Fruit fly (Drosophila melanogaster) whole organism, embryonic: ENCODE results near the gene asun.

Source experiments
- Adf1 ChIP-seq: fragments of 200-800 bp; sonication (Bioruptor generic); IDR thresholded peaks from 2 replicates; pipeline ENCODE4 v1.3.6; 2022; ENCODE audit warnings: missing biosample characterization, missing genetic modification characterization
- Bdp1 ChIP-seq: fragments of 200-800 bp; sonication (Bioruptor generic); optimal IDR thresholded peaks from 3 replicates; lab custom pipeline; 2016; ENCODE audit warnings: missing biosample characterization, missing genetic modification characterization
- CG10267 ChIP-seq: fragments of 200-800 bp; sonication (Bioruptor generic); optimal IDR thresholded peaks from 2 replicates; lab custom pipeline; 2018; ENCODE audit warnings: missing biosample characterization, mild to moderate bottlenecking, missing genetic modification characterization, moderate library complexity
- CG10565 ChIP-seq: fragments of 200-800 bp; sonication (Bioruptor generic); optimal IDR thresholded peaks from 3 replicates; lab custom pipeline; 2016; ENCODE audit warnings: missing biosample characterization, mild to moderate bottlenecking, missing genetic modification characterization
- CG11247 ChIP-seq: fragments of 200-800 bp; sonication (Bioruptor generic); IDR thresholded peaks from 2 replicates; pipeline ENCODE4 v1.3.6; 2022; ENCODE audit warnings: missing biosample characterization, missing genetic modification characterization
- CG11504 ChIP-seq: fragments of 200-800 bp; sonication (Bioruptor generic); optimal IDR thresholded peaks from 3 replicates; lab custom pipeline; 2019; ENCODE audit warnings: missing biosample characterization, mild to moderate bottlenecking, missing genetic modification characterization, moderate library complexity
- CG12391 ChIP-seq: fragments of 200-800 bp; sonication (Bioruptor generic); optimal IDR thresholded peaks from 3 replicates; lab custom pipeline; 2018; ENCODE audit warnings: missing biosample characterization, mild to moderate bottlenecking, missing genetic modification characterization, moderate library complexity
- CG13287 ChIP-seq: fragments of 200-800 bp; sonication (Bioruptor generic); IDR thresholded peaks from 2 replicates; pipeline ENCODE4 v1.3.6; 2022; ENCODE audit warnings: missing biosample characterization, missing genetic modification characterization; ENCODE audit not compliant: partially characterized antibody
- CG16813 ChIP-seq: fragments of 200-800 bp; sonication (Bioruptor generic); IDR thresholded peaks from 3 replicates; pipeline ENCODE4 v1.3.6; 2022; ENCODE audit warnings: missing biosample characterization, missing genetic modification characterization; ENCODE audit not compliant: partially characterized antibody
- CG18262 ChIP-seq: fragments of 200-800 bp; optimal IDR thresholded peaks from 3 replicates; lab custom pipeline; 2019; ENCODE audit warnings: missing biosample characterization, mild to moderate bottlenecking, missing genetic modification characterization, moderate library complexity
- CG18619 ChIP-seq: fragments of 200-800 bp; sonication (Bioruptor generic); optimal IDR thresholded peaks from 3 replicates; lab custom pipeline; 2017; ENCODE audit warnings: missing biosample characterization, mild to moderate bottlenecking, missing genetic modification characterization
- CG2678 ChIP-seq: fragments of 200-800 bp; sonication (Bioruptor generic); optimal IDR thresholded peaks from 3 replicates; lab custom pipeline; 2019; ENCODE audit warnings: missing biosample characterization, mild to moderate bottlenecking, missing genetic modification characterization, moderate library complexity
- CG31388 ChIP-seq: fragments of 200-800 bp; sonication (Bioruptor generic); optimal IDR thresholded peaks from 2 replicates; lab custom pipeline; 2016; ENCODE audit warnings: missing biosample characterization, missing genetic modification characterization
- CG4282 ChIP-seq: fragments of 200-800 bp; sonication (Bioruptor generic); optimal IDR thresholded peaks from 2 replicates; lab custom pipeline; 2016; ENCODE audit warnings: missing biosample characterization, missing genetic modification characterization
- CG4617 ChIP-seq: fragments of 200-800 bp; sonication (Bioruptor generic); optimal IDR thresholded peaks from 3 replicates; lab custom pipeline; 2016; ENCODE audit warnings: missing biosample characterization, missing genetic modification characterization, borderline replicate concordance
- CG6813 ChIP-seq: fragments of 200-800 bp; sonication (Bioruptor generic); optimal IDR thresholded peaks from 2 replicates; lab custom pipeline; 2017; ENCODE audit warnings: missing biosample characterization, missing genetic modification characterization, mild to moderate bottlenecking, moderate library complexity, missing genetic modification reagents
- CG7928 ChIP-seq: fragments of 200-800 bp; sonication (Bioruptor generic); optimal IDR thresholded peaks from 2 replicates; lab custom pipeline; 2017; ENCODE audit warnings: missing biosample characterization, mild to moderate bottlenecking, missing genetic modification characterization
- CG9797 ChIP-seq: fragments of 200-800 bp; sonication (Bioruptor generic); optimal IDR thresholded peaks from 3 replicates; lab custom pipeline; 2018; ENCODE audit warnings: missing biosample characterization, mild to moderate bottlenecking, missing genetic modification characterization
- CG9876 ChIP-seq: fragments of 200-800 bp; sonication (Bioruptor generic); optimal IDR thresholded peaks from 2 replicates; lab custom pipeline; 2016; ENCODE audit warnings: missing biosample characterization, missing genetic modification characterization
- CG9932 ChIP-seq: fragments of 200-800 bp; sonication (Bioruptor generic); IDR thresholded peaks from 2 replicates; pipeline ENCODE4 v1.3.6; 2022; ENCODE audit warnings: missing biosample characterization, missing genetic modification characterization
- Dek ChIP-seq: fragments of 200-800 bp; sonication (Bioruptor generic); optimal IDR thresholded peaks from 3 replicates; lab custom pipeline; 2019; ENCODE audit warnings: missing biosample characterization, mild to moderate bottlenecking, missing genetic modification characterization, moderate library complexity
- Dp ChIP-seq: fragments of 200-800 bp; sonication (Bioruptor generic); optimal IDR thresholded peaks from 2 replicates; lab custom pipeline; 2018; ENCODE audit warnings: missing biosample characterization, mild to moderate bottlenecking, missing genetic modification characterization, moderate library complexity
- Fer3 ChIP-seq: fragments of 200-800 bp; sonication (Bioruptor generic); optimal IDR thresholded peaks from 2 replicates; lab custom pipeline; 2018; ENCODE audit warnings: missing biosample characterization, mild to moderate bottlenecking, missing genetic modification characterization, moderate library complexity
- Neu2 ChIP-seq: fragments of 200-800 bp; sonication (Bioruptor generic); optimal IDR thresholded peaks from 3 replicates; lab custom pipeline; 2016; ENCODE audit warnings: missing biosample characterization, missing genetic modification characterization, borderline replicate concordance
- Pdp1 ChIP-seq, 2 experiments: fragments of 200-800 bp; sonication (Bioruptor generic); optimal IDR thresholded peaks; 3 replicates each; lab custom pipeline; 2016; ENCODE audit warnings: missing biosample characterization in 2 of 2, missing genetic modification characterization in 2 of 2, mild to moderate bottlenecking in 1 of 2, moderate library complexity in 1 of 2
- Rx ChIP-seq: fragments of 200-800 bp; sonication (Bioruptor generic); IDR thresholded peaks from 2 replicates; pipeline ENCODE4 v1.3.6; 2022; ENCODE audit warnings: missing biosample characterization, missing genetic modification characterization
- btn ChIP-seq: fragments of 200-800 bp; sonication (Bioruptor generic); optimal IDR thresholded peaks from 2 replicates; lab custom pipeline; 2016; ENCODE audit warnings: missing biosample characterization, missing genetic modification characterization
- cad ChIP-seq: fragments of >200 bp; optimal IDR thresholded peaks from 2 replicates; lab custom pipeline; 2017; ENCODE audit warnings: missing biosample characterization, missing genetic modification characterization
- cg ChIP-seq: fragments of 200-800 bp; sonication (Bioruptor generic); optimal IDR thresholded peaks from 3 replicates; lab custom pipeline; 2019; ENCODE audit warnings: missing biosample characterization, mild to moderate bottlenecking, missing genetic modification characterization, moderate library complexity
- chn ChIP-seq: fragments of 200-800 bp; sonication (Bioruptor generic); optimal IDR thresholded peaks from 2 replicates; lab custom pipeline; 2016; ENCODE audit warnings: missing biosample characterization, missing genetic modification characterization
- corto ChIP-seq: fragments of 200-800 bp; sonication (Bioruptor generic); optimal IDR thresholded peaks from 2 replicates; lab custom pipeline; 2016; ENCODE audit warnings: missing biosample characterization, mild to moderate bottlenecking, missing genetic modification characterization, moderate library complexity
- dan ChIP-seq: fragments of 200-800 bp; sonication (Bioruptor generic); IDR thresholded peaks from 2 replicates; pipeline ENCODE4 v1.3.6; 2022; ENCODE audit warnings: missing biosample characterization, missing genetic modification characterization
- gfzf ChIP-seq: fragments of 200-800 bp; sonication (Bioruptor generic); optimal IDR thresholded peaks from 2 replicates; lab custom pipeline; 2016; ENCODE audit warnings: missing biosample characterization, mild to moderate bottlenecking, missing genetic modification characterization, moderate library complexity
- hb ChIP-seq: fragments of 200-800 bp; sonication (Bioruptor generic); IDR thresholded peaks from 3 replicates; pipeline ENCODE4 v1.3.6; 2022; ENCODE audit warnings: missing biosample characterization, missing genetic modification characterization; ENCODE audit not compliant: partially characterized antibody
- hbn ChIP-seq: fragments of 200-800 bp; sonication (Bioruptor generic); IDR thresholded peaks from 2 replicates; pipeline ENCODE4 v1.3.6; 2022; ENCODE audit warnings: missing biosample characterization, missing genetic modification characterization; ENCODE audit not compliant: partially characterized antibody
- knrl ChIP-seq: fragments of 200-800 bp; sonication (Bioruptor generic); IDR thresholded peaks from 3 replicates; pipeline ENCODE4 v1.3.6; 2022; ENCODE audit warnings: missing biosample characterization, missing genetic modification characterization; ENCODE audit not compliant: partially characterized antibody
- pita ChIP-seq: fragments of 200-800 bp; sonication (Bioruptor generic); optimal IDR thresholded peaks from 2 replicates; lab custom pipeline; 2017; ENCODE audit warnings: missing biosample characterization, mild to moderate bottlenecking, missing genetic modification characterization
- rib ChIP-seq: fragments of 200-800 bp; sonication (Bioruptor generic); IDR thresholded peaks from 2 replicates; pipeline ENCODE4 v1.3.6; 2022; ENCODE audit warnings: missing biosample characterization, missing genetic modification characterization
- sens ChIP-seq: fragments of 200-800 bp; sonication (Bioruptor generic); peaks from one replicate; lab custom pipeline; 2016; ENCODE audit warnings: missing biosample characterization, missing genetic modification characterization
- zen ChIP-seq: fragments of 200-800 bp; sonication (Bioruptor generic); optimal IDR thresholded peaks from 3 replicates; lab custom pipeline; 2018; ENCODE audit warnings: missing biosample characterization, mild to moderate bottlenecking, missing genetic modification characterization, moderate library complexity

The asun gene

DNA sequence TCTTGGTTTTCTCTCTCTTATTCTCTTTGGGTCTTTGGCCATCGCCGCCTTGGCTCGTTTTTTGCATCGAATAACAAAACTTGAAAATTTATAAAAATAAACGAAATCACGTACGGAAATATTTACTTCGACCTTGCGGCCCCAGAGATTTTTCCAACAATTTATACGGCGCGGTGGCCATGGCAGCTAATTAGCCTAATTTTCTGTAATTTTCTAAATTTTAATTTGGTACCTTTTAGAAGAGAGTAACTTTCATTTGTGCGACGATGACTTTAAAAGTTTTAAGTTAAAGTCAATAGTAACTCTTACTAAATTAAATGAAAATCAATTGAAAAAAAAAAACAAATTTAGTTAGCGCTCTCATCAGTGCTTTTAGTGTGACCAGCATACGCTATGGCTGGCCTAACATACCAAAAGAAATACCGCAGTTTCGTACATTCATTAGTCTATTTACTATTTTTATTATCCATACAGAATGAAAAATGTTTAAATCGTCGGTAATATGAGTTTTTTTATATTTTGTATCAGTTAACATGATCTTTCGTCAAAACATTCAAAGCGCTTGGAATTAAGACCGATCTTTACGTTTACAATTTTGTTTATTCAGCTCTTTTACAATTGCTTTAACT, 9.5 kb downstream of the asun start (continued):
- TF ChIP-seq CG13287 (GFP tag; lab: Robert Waterston, UW) (0 out of 2 replicates have a peak, but pooled peaks have one; percentile 11), CG9876 (GFP tag; lab: Kevin White, UChicago) (no peak), pita (GFP tag; lab: Kevin White, UChicago) (no peak), cg (GFP tag; lab: Kevin White, UChicago) (no peak), knrl (GFP tag; lab: Robert Waterston, UW) (no peak), CG18262 (no peak), dan (GFP tag; lab: Robert Waterston, UW) (no peak), CG4282 (no peak), cad (GFP tag; lab: Kevin White, UChicago) (no peak), zen (peak; percentile 2), CG31388 (no peak), Fer3 (tag; lab: Kevin White, UChicago) (no peak), CG12391 (tag; lab: Kevin White, UChicago) (no peak), CG7928 (GFP tag; lab: Kevin White, UChicago) (no peak), CG4617 (GFP tag; lab: Kevin White, UChicago) (no peak), CG11504 (no peak), hb (GFP tag; lab: Robert Waterston, UW) (no peak), CG9797 (GFP tag; lab: Kevin White, UChicago) (peak; percentile 43), CG11247 (GFP tag; lab: Robert Waterston, UW) (no peak), Pdp1 (GFP tag; optimal IDR thresholded peaks at IDR 0.05; lab: Kevin White, UChicago) (no peak), Dp (GFP tag; lab: Kevin White, UChicago) (peak; percentile 19), Rx (GFP tag; lab: Robert Waterston, UW) (no peak), Neu2 (GFP tag; lab: Kevin White, UChicago) (no peak), gfzf (peak; percentile 64), btn (GFP tag; lab: Kevin White, UChicago) (no peak), Adf1 (GFP tag; lab: Robert Waterston, UW) (no peak), sens (GFP tag; lab: Kevin White, UChicago) (no peak), CG18619 (GFP tag; lab: Kevin White, UChicago) (no peak), CG10565 (GFP tag; lab: Kevin White, UChicago) (no peak), CG9932 (GFP tag; lab: Robert Waterston, UW) (no peak), Bdp1 (no peak), Dek (tag; lab: Kevin White, UChicago) (peak; percentile 34), corto (GFP tag; lab: Kevin White, UChicago) (no peak), chn (GFP tag; lab: Kevin White, UChicago) (no peak), hbn (no peak), CG16813 (GFP tag; lab: Robert Waterston, UW) (no peak), CG2678 (no peak), CG10267 (tag; lab: Kevin White, UChicago) (peak; percentile 12), CG6813 (GFP tag; lab: Kevin White, UChicago) (no peak), rib (GFP tag; lab: Robert Waterston, UW) (no peak)
